Worm (Caenorhabditis elegans) whole organism, early embryonic: ENCODE data around the gene M88.4.

Experiments used
- tbx-37 ChIP-seq: fragments of 200-800 bp; sonication (Bioruptor generic); conservative IDR thresholded peaks from 2 replicates; pipeline ENCODE4 v1.3.6; 2022; ENCODE audit warnings: missing genetic modification reagents, missing genetic modification characterization, missing compliant biosample characterization
- tra-4 ChIP-seq: sonication (generic microtip); optimal IDR thresholded peaks from 2 replicates; lab custom pipeline; 2017; ENCODE audit warnings: missing genetic modification characterization, missing compliant biosample characterization

- TF ChIP-seq tra-4 (tag; lab: Kevin White, UChicago), result no peak
- TF ChIP-seq tbx-37 (GFP tag; lab: Robert Waterston, UW), result no peak
Observed at ce11 chrIII:4595771-4596227, 47.0 kb downstream of the M88.4 start, which contains the start of gene asb-1.
